Worm (Caenorhabditis elegans) whole organism, young adult: ENCODE data around the gene mpk-1.

Experiments
- B0019.2 ChIP-seq: fragments of 200-800 bp; sonication (Bioruptor generic); conservative IDR thresholded peaks from 2 replicates; pipeline ENCODE4 v1.3.6; 2022; ENCODE audit warnings: missing genetic modification reagents, missing genetic modification characterization, missing compliant biosample characterization
- B0336.3 ChIP-seq: fragments of 200-800 bp; sonication (Bioruptor generic); IDR thresholded peaks from 2 replicates; pipeline ENCODE4 v1.3.6; 2022; ENCODE audit warnings: missing genetic modification characterization, missing compliant biosample characterization
- C17E4.6 ChIP-seq: fragments of 200-800 bp; sonication (Bioruptor generic); IDR thresholded peaks from 2 replicates; pipeline ENCODE4 v1.3.6; 2022; ENCODE audit warnings: missing genetic modification reagents, missing genetic modification characterization, missing compliant biosample characterization
- D2030.7 ChIP-seq: fragments of 200-800 bp; sonication (Bioruptor generic); IDR thresholded peaks from 2 replicates; pipeline ENCODE4 v1.3.6; 2022; ENCODE audit warnings: missing genetic modification reagents, missing genetic modification characterization, missing compliant biosample characterization
- F10E7.11 ChIP-seq: sonication (generic microtip); optimal IDR thresholded peaks from 2 replicates; lab custom pipeline; 2017; ENCODE audit warnings: mild to moderate bottlenecking, missing genetic modification characterization, moderate library complexity, missing compliant biosample characterization
- F49E8.2 ChIP-seq: sonication (generic microtip); optimal IDR thresholded peaks from 3 replicates; lab custom pipeline; 2017; ENCODE audit warnings: missing genetic modification characterization, mild to moderate bottlenecking, missing compliant biosample characterization, antibody characterized with exemption, moderate library complexity; ENCODE audit not compliant: insufficient read depth
- F57A8.1 ChIP-seq: fragments of 200-800 bp; sonication (Bioruptor generic); optimal IDR thresholded peaks from 2 replicates; lab custom pipeline; 2018; ENCODE audit warnings: mild to moderate bottlenecking, missing genetic modification characterization, moderate library complexity, missing compliant biosample characterization
- Y53G8AR.9 ChIP-seq: fragments of 200-800 bp; sonication (Bioruptor generic); conservative IDR thresholded peaks from 2 replicates; pipeline ENCODE4 v1.3.6; 2022; ENCODE audit warnings: missing genetic modification reagents, missing genetic modification characterization, missing compliant biosample characterization
- ZK185.1 ChIP-seq: sonication (generic microtip); optimal IDR thresholded peaks from 2 replicates; lab custom pipeline; 2016; ENCODE audit warnings: mild to moderate bottlenecking, missing genetic modification characterization, missing compliant biosample characterization; ENCODE audit not compliant: poor library complexity, severe bottlenecking
- akir-1 ChIP-seq: fragments of 200-800 bp; sonication (Bioruptor generic); optimal IDR thresholded peaks from 2 replicates; lab custom pipeline; 2018; ENCODE audit warnings: mild to moderate bottlenecking, missing genetic modification characterization, moderate library complexity, missing compliant biosample characterization
- ama-1 ChIP-seq, 3 experiments: fragments of 150-350 bp in 1 of 3; sonication (generic microtip) in 2 of 3; optimal IDR thresholded peaks; 2 replicates each; lab custom pipeline; 2014 to 2018; ENCODE audit warnings: missing biosample characterization in 2 of 3, missing genetic modification characterization in 2 of 3, missing genetic modification reagents in 2 of 3
- aptf-3 ChIP-seq: fragments of 200-800 bp; sonication (Bioruptor generic); IDR thresholded peaks from 2 replicates; pipeline ENCODE4 v1.3.6; 2022; ENCODE audit warnings: missing genetic modification characterization, missing compliant biosample characterization
- atf-7 ChIP-seq: sonication (generic microtip); optimal IDR thresholded peaks from 2 replicates; lab custom pipeline; 2017; ENCODE audit warnings: mild to moderate bottlenecking, missing genetic modification characterization, missing compliant biosample characterization
- attf-6 ChIP-seq: fragments of 200-800 bp; sonication (Bioruptor generic); IDR thresholded peaks from 2 replicates; pipeline ENCODE4 v1.3.6; 2022; ENCODE audit warnings: missing genetic modification reagents, missing genetic modification characterization, missing compliant biosample characterization
- bed-2 ChIP-seq: fragments of 200-800 bp; sonication (Bioruptor generic); IDR thresholded peaks from 2 replicates; pipeline ENCODE4 v1.3.6; 2022; ENCODE audit warnings: missing genetic modification reagents, missing genetic modification characterization, missing compliant biosample characterization
- cebp-1 ChIP-seq, 2 experiments: fragments of 200-800 bp in 1 of 2; sonication (Bioruptor generic) in 1 of 2; sonication (generic microtip) in 1 of 2; IDR thresholded peaks in 1 of 2; optimal IDR thresholded peaks in 1 of 2; 2 replicates each; pipeline versions ENCODE4 v1.3.6 to Lab custom; 2017 to 2022; ENCODE audit warnings: missing compliant biosample characterization in 2 of 2, missing genetic modification characterization in 2 of 2, mild to moderate bottlenecking in 1 of 2, missing genetic modification reagents in 1 of 2, moderate library complexity in 1 of 2
- ceh-100 ChIP-seq: fragments of 200-800 bp; sonication (Bioruptor generic); IDR thresholded peaks from 2 replicates; pipeline ENCODE4 v1.3.6; 2022; ENCODE audit warnings: missing genetic modification reagents, missing genetic modification characterization, missing compliant biosample characterization
- ceh-58 ChIP-seq: fragments of 200-800 bp; sonication (Bioruptor generic); IDR thresholded peaks from 2 replicates; pipeline ENCODE4 v1.3.6; 2022; ENCODE audit warnings: missing genetic modification characterization, missing compliant biosample characterization
- ceh-91 ChIP-seq: fragments of 200-800 bp; sonication (Bioruptor generic); IDR thresholded peaks from 2 replicates; pipeline ENCODE4 v1.3.6; 2022; ENCODE audit warnings: missing genetic modification reagents, missing genetic modification characterization, missing compliant biosample characterization
- dox-1 ChIP-seq: fragments of 200-800 bp; sonication (Bioruptor generic); IDR thresholded peaks from 2 replicates; pipeline ENCODE4 v1.3.6; 2022; ENCODE audit warnings: missing genetic modification reagents, missing genetic modification characterization, missing compliant biosample characterization
- ekl-4 ChIP-seq: fragments of 200-800 bp; sonication (Bioruptor generic); IDR thresholded peaks from 2 replicates; pipeline ENCODE4 v1.3.6; 2022; ENCODE audit warnings: missing genetic modification reagents, missing genetic modification characterization, missing compliant biosample characterization
- hlh-26 ChIP-seq: fragments of 200-800 bp; sonication (Bioruptor generic); conservative IDR thresholded peaks from 2 replicates; pipeline ENCODE4 v1.3.6; 2022; ENCODE audit warnings: missing genetic modification reagents, missing genetic modification characterization, missing compliant biosample characterization
- hmg-1.2 ChIP-seq: fragments of 200-800 bp; sonication (Bioruptor generic); IDR thresholded peaks from 2 replicates; pipeline ENCODE4 v1.3.6; 2022; ENCODE audit warnings: missing genetic modification reagents, missing genetic modification characterization, missing compliant biosample characterization
- hrde-1 ChIP-seq: sonication (generic microtip); optimal IDR thresholded peaks from 2 replicates; lab custom pipeline; 2016; ENCODE audit warnings: missing genetic modification characterization, mild to moderate bottlenecking, missing compliant biosample characterization, moderate library complexity, missing genotype, missing genetic modification reagents, borderline replicate concordance
- hsf-1 ChIP-seq: fragments of 200-800 bp; sonication (Bioruptor generic); IDR thresholded peaks from 2 replicates; pipeline ENCODE4 v1.3.6; 2022; ENCODE audit warnings: missing genetic modification reagents, missing genetic modification characterization, missing compliant biosample characterization
- lag-1 ChIP-seq: fragments of 200-800 bp; sonication (Bioruptor generic); IDR thresholded peaks from 2 replicates; pipeline ENCODE4 v1.3.6; 2022; ENCODE audit warnings: missing genetic modification reagents, missing genetic modification characterization, missing compliant biosample characterization
- let-607 ChIP-seq, 2 experiments: fragments of 200-800 bp in 1 of 2; sonication (Bioruptor generic) in 1 of 2; sonication (generic microtip) in 1 of 2; optimal IDR thresholded peaks; 2 replicates each; lab custom pipeline; 2016 to 2018; ENCODE audit warnings: mild to moderate bottlenecking in 2 of 2, missing compliant biosample characterization in 2 of 2, missing genetic modification characterization in 2 of 2, moderate library complexity in 2 of 2, missing genotype in 1 of 2
- lin-26 ChIP-seq: fragments of 200-800 bp; sonication (Bioruptor generic); IDR thresholded peaks from 2 replicates; pipeline ENCODE4 v1.3.6; 2022; ENCODE audit warnings: missing genetic modification reagents, missing genetic modification characterization, missing compliant biosample characterization
- madf-6 ChIP-seq: fragments of 200-800 bp; sonication (Bioruptor generic); IDR thresholded peaks from 2 replicates; pipeline ENCODE4 v1.3.6; 2022; ENCODE audit warnings: missing genetic modification reagents, missing genetic modification characterization, missing compliant biosample characterization
- madf-8 ChIP-seq: fragments of 200-800 bp; sonication (Bioruptor generic); conservative IDR thresholded peaks from 2 replicates; pipeline ENCODE4 v1.3.6; 2022; ENCODE audit warnings: missing genetic modification reagents, missing genetic modification characterization, missing compliant biosample characterization
- mes-4 ChIP-seq: sonication (generic microtip); optimal IDR thresholded peaks from 2 replicates; lab custom pipeline; 2016; ENCODE audit warnings: missing genotype, missing genetic modification characterization, missing compliant biosample characterization
- mxl-1 ChIP-seq: sonication (generic microtip); optimal IDR thresholded peaks from 2 replicates; lab custom pipeline; 2016; ENCODE audit warnings: missing genetic modification characterization, missing compliant biosample characterization
- nfya-2 ChIP-seq: fragments of 200-800 bp; sonication (Bioruptor generic); IDR thresholded peaks from 2 replicates; pipeline ENCODE4 v1.3.6; 2022; ENCODE audit warnings: missing genetic modification reagents, missing genetic modification characterization, missing compliant biosample characterization
- nfyb-1 ChIP-seq: fragments of 200-800 bp; sonication (Bioruptor generic); IDR thresholded peaks from 2 replicates; pipeline ENCODE4 v1.3.6; 2022; ENCODE audit warnings: missing genetic modification reagents, missing genetic modification characterization, missing compliant biosample characterization
- nhr-179 ChIP-seq: sonication (generic microtip); optimal IDR thresholded peaks from 2 replicates; lab custom pipeline; 2016; ENCODE audit warnings: mild to moderate bottlenecking, missing genetic modification characterization, missing compliant biosample characterization
- pbrm-1 ChIP-seq: fragments of 200-800 bp; sonication (Bioruptor generic); IDR thresholded peaks from 2 replicates; pipeline ENCODE4 v1.3.6; 2022; ENCODE audit warnings: missing genetic modification reagents, missing genetic modification characterization, missing compliant biosample characterization
- sea-2 ChIP-seq: fragments of 200-800 bp; sonication (Bioruptor generic); IDR thresholded peaks from 2 replicates; pipeline ENCODE4 v1.3.6; 2022; ENCODE audit warnings: missing genetic modification characterization, missing compliant biosample characterization
- snpc-1.3 ChIP-seq: sonication (generic microtip); optimal IDR thresholded peaks from 2 replicates; lab custom pipeline; 2017; ENCODE audit warnings: missing genetic modification characterization, mild to moderate bottlenecking, missing compliant biosample characterization, antibody characterized with exemption, moderate library complexity, missing genotype, missing genetic modification reagents; ENCODE audit not compliant: insufficient read depth
- snpc-3.4 ChIP-seq: sonication (generic microtip); optimal IDR thresholded peaks from 2 replicates; lab custom pipeline; 2017; ENCODE audit warnings: missing genetic modification characterization, mild to moderate bottlenecking, missing compliant biosample characterization, antibody characterized with exemption, moderate library complexity, missing genotype, missing genetic modification reagents
- tbx-9 ChIP-seq: sonication (generic microtip); optimal IDR thresholded peaks from 2 replicates; lab custom pipeline; 2016; ENCODE audit warnings: borderline replicate concordance, missing genetic modification characterization, inconsistent platforms, missing compliant biosample characterization
- unc-130 ChIP-seq: sonication (generic microtip); optimal IDR thresholded peaks from 2 replicates; lab custom pipeline; 2016; ENCODE audit warnings: missing genetic modification reagents, missing genetic modification characterization, missing compliant biosample characterization
- zim-3 ChIP-seq: sonication (generic microtip); optimal IDR thresholded peaks from 2 replicates; lab custom pipeline; 2017; ENCODE audit warnings: mild to moderate bottlenecking, missing genetic modification characterization, moderate library complexity, missing compliant biosample characterization
- ztf-18 ChIP-seq: sonication (generic microtip); optimal IDR thresholded peaks from 2 replicates; lab custom pipeline; 2016; ENCODE audit warnings: missing genotype, mild to moderate bottlenecking, missing genetic modification characterization, missing compliant biosample characterization

Gene mpk-1

ce11 chrIII:4208210-4208609 is 19.7 kb downstream of the mpk-1 start:
- TF ChIP-seq hrde-1 (tag; lab: Kevin White, UChicago) (peak; percentile 36), mxl-1 (tag; lab: Kevin White, UChicago) (no peak), tbx-9 (tag; lab: Kevin White, UChicago) (no peak), ztf-18 (no peak), aptf-3 (GFP tag; lab: Robert Waterston, UW) (no peak), nhr-179 (tag; lab: Kevin White, UChicago) (no peak), cebp-1 (GFP tag; IDR thresholded peaks at IDR 0.05; lab: Robert Waterston, UW) (no peak), cebp-1 (tag; optimal IDR thresholded peaks at IDR 0.05; lab: Kevin White, UChicago) (peak; percentile 27), let-607 (tag; optimal IDR thresholded peaks at IDR 0.05; lab: Kevin White, UChicago) (no peak), snpc-1.3 (tag; lab: Kevin White, UChicago) (peak; percentile 15), madf-6 (GFP tag; lab: Robert Waterston, UW) (peak; percentile 40; the same call in 1 of the 2 replicates), attf-6 (GFP tag; lab: Robert Waterston, UW) (0 out of 2 replicates have a peak, but pooled peaks have one; percentile 45), ceh-58 (GFP tag; lab: Robert Waterston, UW) (no peak), ekl-4 (GFP tag; lab: Robert Waterston, UW) (0 out of 2 replicates have a peak, but pooled peaks have one; percentile 19), mes-4 (tag; lab: Kevin White, UChicago) (no peak), hsf-1 (0 out of 2 replicates have a peak, but pooled peaks have one; percentile 9), madf-8 (GFP tag; lab: Robert Waterston, UW) (no peak), F57A8.1 (GFP tag; lab: Kevin White, UChicago) (no peak), pbrm-1 (GFP tag; lab: Robert Waterston, UW) (peak; percentile 54; the same call in 1 of the 2 replicates), F49E8.2 (tag; lab: Kevin White, UChicago) (peak; percentile 44), C17E4.6 (GFP tag; lab: Robert Waterston, UW) (no peak), nfyb-1 (GFP tag; lab: Robert Waterston, UW) (no peak), B0336.3 (GFP tag; lab: Robert Waterston, UW) (peak; percentile 65), hlh-26 (no peak), ama-1 (optimal IDR thresholded peaks at IDR 0.05; lab: Kevin White, UChicago) (no peak), ama-1 (GFP tag; optimal IDR thresholded peaks at IDR 0.05; lab: Kevin White, UChicago) (peak in 1 of 2 experiments; percentile 22)

- TF ChIP-seq ceh-91 (GFP tag; lab: Robert Waterston, UW) (peak; percentile 61), dox-1 (GFP tag; lab: Robert Waterston, UW) (peak; percentile 9; the same call in 1 of the 2 replicates), sea-2 (GFP tag; lab: Robert Waterston, UW) (no peak), hmg-1.2 (GFP tag; lab: Robert Waterston, UW) (no peak), madf-8 (GFP tag; lab: Robert Waterston, UW) (peak; percentile 62), unc-130 (GFP tag; lab: Kevin White, UChicago) (peak; percentile 64), ZK185.1 (tag; lab: Kevin White, UChicago) (no peak), F10E7.11 (tag; lab: Kevin White, UChicago) (no peak), hsf-1 (peak; percentile 73), atf-7 (no peak), akir-1 (GFP tag; lab: Kevin White, UChicago) (no peak), D2030.7 (GFP tag; lab: Robert Waterston, UW) (peak; percentile 64; the same call in 1 of the 2 replicates), nfya-2 (GFP tag; lab: Robert Waterston, UW) (no peak), Y53G8AR.9 (GFP tag; lab: Robert Waterston, UW) (no peak), nhr-179 (tag; lab: Kevin White, UChicago) (no peak), snpc-3.4 (peak; percentile 71), ekl-4 (GFP tag; lab: Robert Waterston, UW) (no peak), lin-26 (GFP tag; lab: Robert Waterston, UW) (no peak), madf-6 (GFP tag; lab: Robert Waterston, UW) (peak; percentile 88), bed-2 (GFP tag; lab: Robert Waterston, UW) (no peak), hlh-26 (no peak), B0019.2 (GFP tag; lab: Robert Waterston, UW) (0 out of 2 replicates have a peak, but pooled peaks have one; percentile 19), lag-1 (GFP tag; lab: Robert Waterston, UW) (no peak), zim-3 (no peak), snpc-1.3 (tag; lab: Kevin White, UChicago) (peak; percentile 38), ceh-100 (GFP tag; lab: Robert Waterston, UW) (no peak)
These were observed 22.1 kb downstream of the mpk-1 start, which contains the start of gene R74.8 for ce11 chrIII:4205751-4206327. Gene R74.8, plus strand, starts transcription at chrIII:4206277.
